Fruit fly (Drosophila melanogaster) whole organism, embryonic: Measurements from ENCODE around the gene serp.

Experiments used
- Atf-2 ChIP-seq: fragments of 200-800 bp; sonication (Bioruptor generic); optimal IDR thresholded peaks from 2 replicates; lab custom pipeline; 2016; ENCODE audit warnings: missing biosample characterization, missing genetic modification characterization
- Atf6 ChIP-seq: fragments of 200-800 bp; sonication (Bioruptor generic); IDR thresholded peaks from 2 replicates; pipeline ENCODE4 v1.3.6; 2022; ENCODE audit warnings: missing biosample characterization, missing genetic modification characterization
- BtbVII ChIP-seq: fragments of 200-800 bp; sonication (Bioruptor generic); optimal IDR thresholded peaks from 3 replicates; lab custom pipeline; 2017; ENCODE audit warnings: missing biosample characterization, mild to moderate bottlenecking, missing genetic modification characterization
- C15 ChIP-seq: fragments of 200-800 bp; sonication (Bioruptor generic); IDR thresholded peaks from 3 replicates; pipeline ENCODE4 v1.3.6; 2022; ENCODE audit warnings: missing biosample characterization, missing genetic modification characterization
- CG11247 ChIP-seq: fragments of 200-800 bp; sonication (Bioruptor generic); IDR thresholded peaks from 2 replicates; pipeline ENCODE4 v1.3.6; 2022; ENCODE audit warnings: missing biosample characterization, missing genetic modification characterization
- CG12155 ChIP-seq: fragments of 200-800 bp; sonication (Bioruptor generic); optimal IDR thresholded peaks from 3 replicates; lab custom pipeline; 2016; ENCODE audit warnings: missing biosample characterization, missing genetic modification characterization
- CG1233 ChIP-seq: fragments of 200-800 bp; sonication (Bioruptor generic); optimal IDR thresholded peaks from 4 replicates; lab custom pipeline; 2018; ENCODE audit warnings: missing biosample characterization, mild to moderate bottlenecking, missing genetic modification characterization
- CG13624 ChIP-seq: fragments of 200-800 bp; sonication (Bioruptor generic); optimal IDR thresholded peaks from 2 replicates; lab custom pipeline; 2016; ENCODE audit warnings: missing biosample characterization, missing genetic modification characterization
- CG16815 ChIP-seq: fragments of 200-800 bp; sonication (Bioruptor generic); optimal IDR thresholded peaks from 3 replicates; lab custom pipeline; 2017; ENCODE audit warnings: missing biosample characterization, mild to moderate bottlenecking, missing genetic modification characterization
- CG17359 ChIP-seq: fragments of 200-800 bp; sonication (Bioruptor generic); optimal IDR thresholded peaks from 3 replicates; lab custom pipeline; 2018; ENCODE audit warnings: missing biosample characterization, mild to moderate bottlenecking, missing genetic modification characterization, moderate library complexity
- CG17361 ChIP-seq: fragments of 200-800 bp; sonication (Bioruptor generic); IDR thresholded peaks from 3 replicates; pipeline ENCODE4 v1.3.6; 2022; ENCODE audit warnings: missing biosample characterization, missing genetic modification characterization
- CG17829 ChIP-seq: fragments of 200-800 bp; optimal IDR thresholded peaks from 2 replicates; lab custom pipeline; 2019; ENCODE audit warnings: missing biosample characterization, mild to moderate bottlenecking, missing genetic modification characterization, moderate library complexity
- CG2116 ChIP-seq: fragments of 200-800 bp; sonication (Bioruptor generic); optimal IDR thresholded peaks from 3 replicates; lab custom pipeline; 2018; ENCODE audit warnings: missing biosample characterization, mild to moderate bottlenecking, missing genetic modification characterization
- CG30431 ChIP-seq: fragments of 200-800 bp; sonication (Bioruptor generic); optimal IDR thresholded peaks from 2 replicates; lab custom pipeline; 2017; ENCODE audit warnings: missing biosample characterization, missing genetic modification characterization
- CG3281 ChIP-seq: fragments of 200-800 bp; sonication (Bioruptor generic); optimal IDR thresholded peaks from 3 replicates; lab custom pipeline; 2017; ENCODE audit warnings: missing biosample characterization, mild to moderate bottlenecking, missing genetic modification characterization
- CG34422 ChIP-seq: fragments of 200-800 bp; sonication (Bioruptor generic); IDR thresholded peaks from 3 replicates; pipeline ENCODE4 v1.3.6; 2022; ENCODE audit warnings: missing biosample characterization, missing genetic modification characterization
- CG3847 ChIP-seq: fragments of 200-800 bp; sonication (Bioruptor generic); IDR thresholded peaks from 2 replicates; pipeline ENCODE4 v1.3.6; 2022; ENCODE audit warnings: missing biosample characterization, missing genetic modification characterization
- CG4360 ChIP-seq: fragments of 200-800 bp; sonication (Bioruptor generic); IDR thresholded peaks from 2 replicates; pipeline ENCODE4 v1.3.6; 2022; ENCODE audit warnings: missing biosample characterization, missing genetic modification characterization
- CG4404 ChIP-seq: fragments of 200-800 bp; sonication (Bioruptor generic); IDR thresholded peaks from 2 replicates; pipeline ENCODE4 v1.3.6; 2022; ENCODE audit warnings: missing biosample characterization, missing genetic modification characterization
- CG5245 ChIP-seq: fragments of 200-800 bp; sonication (Bioruptor generic); optimal IDR thresholded peaks from 3 replicates; lab custom pipeline; 2016; ENCODE audit warnings: missing biosample characterization, missing genetic modification characterization
- CG6854 ChIP-seq: fragments of 200-800 bp; sonication (Bioruptor generic); optimal IDR thresholded peaks from 3 replicates; lab custom pipeline; 2017; ENCODE audit warnings: missing biosample characterization, mild to moderate bottlenecking, missing genetic modification characterization
- CG9437 ChIP-seq: fragments of 200-800 bp; sonication (Bioruptor generic); optimal IDR thresholded peaks from 2 replicates; lab custom pipeline; 2018; ENCODE audit warnings: missing biosample characterization, mild to moderate bottlenecking, missing genetic modification characterization
- CG9609 ChIP-seq: fragments of 200-800 bp; sonication (Bioruptor generic); optimal IDR thresholded peaks from 3 replicates; lab custom pipeline; 2016; ENCODE audit warnings: missing biosample characterization, missing genetic modification characterization
- Dad ChIP-seq: fragments of 200-800 bp; sonication (Bioruptor generic); optimal IDR thresholded peaks from 3 replicates; lab custom pipeline; 2016; ENCODE audit warnings: missing biosample characterization, missing genetic modification characterization
- E2f2 ChIP-seq: fragments of 200-800 bp; sonication (Bioruptor generic); IDR thresholded peaks from 2 replicates; pipeline ENCODE4 v1.3.6; 2022; ENCODE audit warnings: missing biosample characterization, missing genetic modification characterization
- HHEX ChIP-seq: fragments of 200-800 bp; sonication (Bioruptor generic); optimal IDR thresholded peaks from 3 replicates; lab custom pipeline; 2017; ENCODE audit warnings: missing biosample characterization, mild to moderate bottlenecking, missing genetic modification characterization, missing genetic modification reagents
- Hr51 ChIP-seq, 2 experiments: fragments of 200-800 bp; sonication (Bioruptor generic); optimal IDR thresholded peaks; 2 replicates in 1 of 2; 3 replicates in 1 of 2; lab custom pipeline; 2016 to 2018; ENCODE audit warnings: missing biosample characterization in 2 of 2, missing genetic modification characterization in 2 of 2, mild to moderate bottlenecking in 1 of 2, moderate library complexity in 1 of 2
- Med ChIP-seq: fragments of 200-800 bp; sonication (Bioruptor generic); peaks from one replicate; lab custom pipeline; 2016; ENCODE audit warnings: missing biosample characterization, missing genetic modification characterization, mild to moderate bottlenecking, inconsistent platforms, moderate library complexity
- NFAT ChIP-seq: fragments of 200-800 bp; sonication (Bioruptor generic); IDR thresholded peaks from 2 replicates; pipeline ENCODE4 v1.3.6; 2022; ENCODE audit warnings: missing biosample characterization, missing genetic modification characterization
- Nf-YA ChIP-seq: fragments of 200-800 bp; sonication (Bioruptor generic); IDR thresholded peaks from 2 replicates; pipeline ENCODE4 v1.3.6; 2022; ENCODE audit warnings: missing biosample characterization, missing genetic modification characterization
- Nf-YB ChIP-seq: fragments of 200-800 bp; sonication (Bioruptor generic); optimal IDR thresholded peaks from 3 replicates; lab custom pipeline; 2019; ENCODE audit warnings: missing biosample characterization, mild to moderate bottlenecking, missing genetic modification characterization, moderate library complexity
- Pdp1 ChIP-seq, 2 experiments: fragments of 200-800 bp; sonication (Bioruptor generic); optimal IDR thresholded peaks; 3 replicates each; lab custom pipeline; 2016; ENCODE audit warnings: missing biosample characterization in 2 of 2, missing genetic modification characterization in 2 of 2, mild to moderate bottlenecking in 1 of 2, moderate library complexity in 1 of 2
- Poxn ChIP-seq: fragments of 200-800 bp; sonication (Bioruptor generic); IDR thresholded peaks from 2 replicates; pipeline ENCODE4 v1.3.6; 2022; ENCODE audit warnings: missing biosample characterization, missing genetic modification characterization
- Ptx1 ChIP-seq: fragments of 200-800 bp; sonication (Bioruptor generic); IDR thresholded peaks from 2 replicates; pipeline ENCODE4 v1.3.6; 2022; ENCODE audit warnings: missing biosample characterization, missing genetic modification characterization
- Ravus ChIP-seq: fragments of 200-800 bp; sonication (Bioruptor generic); IDR thresholded peaks from 2 replicates; pipeline ENCODE4 v1.3.6; 2022; ENCODE audit warnings: missing biosample characterization, missing genetic modification characterization
- Side ChIP-seq: fragments of 200-800 bp; sonication (Bioruptor generic); optimal IDR thresholded peaks from 2 replicates; lab custom pipeline; 2016; ENCODE audit warnings: missing biosample characterization, missing genetic modification characterization
- bab2 ChIP-seq: fragments of 200-800 bp; sonication (Bioruptor generic); optimal IDR thresholded peaks from 2 replicates; lab custom pipeline; 2016; ENCODE audit warnings: missing biosample characterization, missing genetic modification characterization
- bbx ChIP-seq: fragments of 200-800 bp; sonication (Bioruptor generic); IDR thresholded peaks from 2 replicates; pipeline ENCODE4 v1.3.6; 2022; ENCODE audit warnings: missing biosample characterization, missing genetic modification characterization; ENCODE audit not compliant: partially characterized antibody
- bowl ChIP-seq: fragments of 200-800 bp; sonication (Bioruptor generic); IDR thresholded peaks from 2 replicates; pipeline ENCODE4 v1.3.6; 2022; ENCODE audit warnings: missing biosample characterization, missing genetic modification characterization
- cg ChIP-seq: fragments of 200-800 bp; sonication (Bioruptor generic); optimal IDR thresholded peaks from 3 replicates; lab custom pipeline; 2019; ENCODE audit warnings: missing biosample characterization, mild to moderate bottlenecking, missing genetic modification characterization, moderate library complexity
- dpn ChIP-seq, 2 experiments: fragments of 200-800 bp; sonication (Bioruptor generic); optimal IDR thresholded peaks; 3 replicates each; lab custom pipeline; 2016; ENCODE audit warnings: missing biosample characterization in 2 of 2, missing genetic modification characterization in 2 of 2
- emc ChIP-seq: fragments of 200-800 bp; sonication (Bioruptor generic); optimal IDR thresholded peaks from 2 replicates; lab custom pipeline; 2016; ENCODE audit warnings: missing biosample characterization, missing genetic modification characterization
- exex ChIP-seq: fragments of 200-800 bp; sonication (Bioruptor generic); optimal IDR thresholded peaks from 4 replicates; lab custom pipeline; 2018; ENCODE audit warnings: missing biosample characterization, mild to moderate bottlenecking, missing genetic modification characterization, moderate library complexity
- gcm ChIP-seq: fragments of 200-800 bp; sonication (Bioruptor generic); optimal IDR thresholded peaks from 2 replicates; lab custom pipeline; 2019; ENCODE audit warnings: missing biosample characterization, mild to moderate bottlenecking, missing genetic modification characterization, moderate library complexity
- jigr1 ChIP-seq: fragments of 200-800 bp; sonication (Bioruptor generic); IDR thresholded peaks from 3 replicates; pipeline ENCODE4 v1.3.6; 2022; ENCODE audit warnings: missing biosample characterization, missing genetic modification characterization
- lab ChIP-seq: fragments of 200-800 bp; sonication (Bioruptor generic); optimal IDR thresholded peaks from 3 replicates; lab custom pipeline; 2017; ENCODE audit warnings: missing biosample characterization, missing genetic modification characterization, mild to moderate bottlenecking, moderate library complexity, missing genetic modification reagents
- onecut ChIP-seq: fragments of 200-800 bp; sonication (Bioruptor generic); IDR thresholded peaks from 2 replicates; pipeline ENCODE4 v1.3.6; 2022; ENCODE audit warnings: missing biosample characterization, missing genetic modification characterization
- peb ChIP-seq: fragments of 200-800 bp; sonication (Bioruptor generic); IDR thresholded peaks from 2 replicates; pipeline ENCODE4 v1.3.6; 2022; ENCODE audit warnings: missing biosample characterization, missing genetic modification characterization
- ssp ChIP-seq: fragments of 200-800 bp; sonication (Bioruptor generic); IDR thresholded peaks from 2 replicates; pipeline ENCODE4 v1.3.6; 2022; ENCODE audit warnings: missing biosample characterization, missing genetic modification characterization
- stwl ChIP-seq: fragments of 200-800 bp; sonication (Bioruptor generic); optimal IDR thresholded peaks from 3 replicates; lab custom pipeline; 2018; ENCODE audit warnings: missing biosample characterization, mild to moderate bottlenecking, missing genetic modification characterization, moderate library complexity
- tgo ChIP-seq: fragments of 200-800 bp; sonication (Bioruptor generic); IDR thresholded peaks from 3 replicates; pipeline ENCODE4 v1.3.6; 2022; ENCODE audit warnings: missing biosample characterization, missing genetic modification characterization
- zfh2 ChIP-seq: fragments of 200-800 bp; sonication (Bioruptor generic); optimal IDR thresholded peaks from 2 replicates; lab custom pipeline; 2016; ENCODE audit warnings: missing biosample characterization, missing genetic modification characterization

Gene serp

DNA sequence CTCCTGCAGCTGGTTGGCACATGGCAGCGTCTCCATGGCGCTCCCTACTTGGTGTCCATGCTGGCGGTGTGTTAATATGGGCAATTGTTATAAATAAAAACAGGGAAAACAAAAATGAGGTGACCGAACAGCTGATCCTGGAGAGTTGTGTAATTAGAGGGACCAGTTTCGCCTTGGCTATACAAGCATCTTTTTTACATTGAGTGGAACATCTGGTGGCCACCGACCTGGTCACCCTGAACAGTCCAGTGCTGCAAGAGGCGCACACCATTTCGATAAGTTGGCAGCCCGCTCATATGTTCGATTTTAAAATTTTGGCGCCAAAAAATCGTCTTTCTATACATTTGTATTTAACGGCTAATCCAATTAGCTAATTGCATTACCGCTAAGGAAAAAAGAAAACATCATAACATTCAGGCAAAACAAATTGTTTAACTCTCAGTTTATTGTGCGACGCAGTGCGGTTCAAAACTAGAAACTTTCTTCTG lies 20.6 kb downstream of the serp start, which contains the start of the genes CG8765 and Gbeta76C (continued):
- TF ChIP-seq Ravus (GFP tag; lab: Robert Waterston, UW) (no peak), CG5245 (peak; percentile 17), jigr1 (GFP tag; lab: Robert Waterston, UW) (no peak), cg (no peak), CG9437 (GFP tag; lab: Kevin White, UChicago) (no peak), Atf6 (no peak), Atf-2 (GFP tag; lab: Kevin White, UChicago) (no peak), stwl (peak; percentile 90), Nf-YA (GFP tag; lab: Robert Waterston, UW) (no peak), CG4360 (GFP tag; lab: Robert Waterston, UW) (no peak), emc (GFP tag; lab: Kevin White, UChicago) (peak; percentile 3), exex (tag; lab: Kevin White, UChicago) (no peak), C15 (GFP tag; lab: Robert Waterston, UW) (no peak), Ptx1 (GFP tag; lab: Robert Waterston, UW) (peak; percentile 39; the same call in 1 of the 2 replicates), CG17359 (tag; lab: Kevin White, UChicago) (no peak), CG17829 (tag; lab: Kevin White, UChicago) (peak; percentile 48), CG34422 (peak; percentile 42; the same call in 1 of the 3 replicates), Dad (no peak), onecut (GFP tag; lab: Robert Waterston, UW) (no peak), CG9609 (GFP tag; lab: Kevin White, UChicago) (peak; percentile 50), ssp (GFP tag; lab: Robert Waterston, UW) (no peak), CG3847 (GFP tag; lab: Robert Waterston, UW) (peak; percentile 88), CG17361 (GFP tag; lab: Robert Waterston, UW) (peak; percentile 29; the same call in 1 of the 3 replicates), CG30431 (GFP tag; lab: Kevin White, UChicago) (no peak), HHEX (GFP tag; lab: Kevin White, UChicago) (no peak), CG13624 (GFP tag; lab: Kevin White, UChicago) (peak; percentile 63), CG3281 (no peak), CG16815 (no peak), CG6854 (no peak), BtbVII (GFP tag; lab: Kevin White, UChicago) (no peak), dpn (GFP tag; optimal IDR thresholded peaks at IDR 0.05; lab: Kevin White, UChicago) (peak; percentile 65 to 71), CG12155 (peak; percentile 9), CG1233 (GFP tag; lab: Kevin White, UChicago) (no peak), zfh2 (GFP tag; lab: Kevin White, UChicago) (peak; percentile 65), Hr51 (GFP tag; optimal IDR thresholded peaks at IDR 0.05; lab: Kevin White, UChicago) (no peak), CG4404 (no peak; the same call in 1 of the 2 replicates), Side (GFP tag; lab: Kevin White, UChicago) (peak; percentile 53), peb (no peak), NFAT (GFP tag; lab: Robert Waterston, UW) (peak; percentile 74), Med (GFP tag; lab: Kevin White, UChicago) (peak; percentile 95), tgo (GFP tag; lab: Robert Waterston, UW) (no peak), lab (no peak), CG11247 (GFP tag; lab: Robert Waterston, UW) (no peak), E2f2 (GFP tag; lab: Robert Waterston, UW) (peak; percentile 99), Nf-YB (GFP tag; lab: Kevin White, UChicago) (peak; percentile 31), bowl (no peak), Pdp1 (GFP tag; optimal IDR thresholded peaks at IDR 0.05; lab: Kevin White, UChicago) (peak; percentile 18 to 95), gcm (GFP tag; lab: Kevin White, UChicago) (no peak), bab2 (GFP tag; lab: Kevin White, UChicago) (peak; percentile 14), CG2116 (GFP tag; lab: Kevin White, UChicago) (peak; percentile 62), bbx (GFP tag; lab: Robert Waterston, UW) (peak; percentile 37; the same call in 1 of the 2 replicates), Poxn (GFP tag; lab: Robert Waterston, UW) (no peak)
